Fruit fly (Drosophila melanogaster) whole organism, embryonic: Measurements from ENCODE around the gene Ubc6.

ENCODE experiments used
- Blimp-1 ChIP-seq: fragments of 200-800 bp; sonication (Bioruptor generic); optimal IDR thresholded peaks from 3 replicates; lab custom pipeline; 2018; ENCODE audit warnings: missing biosample characterization, missing genetic modification characterization, mild to moderate bottlenecking, moderate library complexity, missing genetic modification reagents
- CG12104 ChIP-seq: fragments of 200-800 bp; sonication (Bioruptor generic); optimal IDR thresholded peaks from 3 replicates; lab custom pipeline; 2016; ENCODE audit warnings: missing biosample characterization, missing genetic modification characterization
- CG1233 ChIP-seq: fragments of 200-800 bp; sonication (Bioruptor generic); optimal IDR thresholded peaks from 4 replicates; lab custom pipeline; 2018; ENCODE audit warnings: missing biosample characterization, mild to moderate bottlenecking, missing genetic modification characterization
- CG13424 ChIP-seq: fragments of 200-800 bp; sonication (Bioruptor generic); optimal IDR thresholded peaks from 2 replicates; lab custom pipeline; 2019; ENCODE audit warnings: missing biosample characterization, mild to moderate bottlenecking, missing genetic modification characterization, moderate library complexity
- CG13894 ChIP-seq: fragments of 200-800 bp; sonication (Bioruptor generic); optimal IDR thresholded peaks from 3 replicates; lab custom pipeline; 2018; ENCODE audit warnings: missing biosample characterization, mild to moderate bottlenecking, missing genetic modification characterization, moderate library complexity
- CG15011 ChIP-seq: fragments of 200-800 bp; sonication (Bioruptor generic); optimal IDR thresholded peaks from 3 replicates; lab custom pipeline; 2018; ENCODE audit warnings: missing biosample characterization, mild to moderate bottlenecking, missing genetic modification characterization
- CG15073 ChIP-seq: fragments of 200-800 bp; sonication (Bioruptor generic); optimal IDR thresholded peaks from 2 replicates; lab custom pipeline; 2016; ENCODE audit warnings: missing biosample characterization, missing genetic modification characterization
- CG15696 ChIP-seq: fragments of 200-800 bp; sonication (Bioruptor generic); optimal IDR thresholded peaks from 2 replicates; lab custom pipeline; 2019; ENCODE audit warnings: missing biosample characterization, mild to moderate bottlenecking, missing genetic modification characterization, moderate library complexity
- CG16779 ChIP-seq: fragments of 200-800 bp; sonication (Bioruptor generic); IDR thresholded peaks from 2 replicates; pipeline ENCODE4 v1.3.6; 2022; ENCODE audit warnings: missing biosample characterization, missing genetic modification characterization
- CG17802 ChIP-seq: fragments of 200-800 bp; sonication (Bioruptor generic); optimal IDR thresholded peaks from 2 replicates; lab custom pipeline; 2018; ENCODE audit warnings: missing biosample characterization, mild to moderate bottlenecking, missing genetic modification characterization, moderate library complexity
- CG34422 ChIP-seq: fragments of 200-800 bp; sonication (Bioruptor generic); IDR thresholded peaks from 3 replicates; pipeline ENCODE4 v1.3.6; 2022; ENCODE audit warnings: missing biosample characterization, missing genetic modification characterization
- CG3995 ChIP-seq: fragments of 200-800 bp; sonication (Bioruptor generic); optimal IDR thresholded peaks from 3 replicates; lab custom pipeline; 2016; ENCODE audit warnings: missing biosample characterization, missing genetic modification characterization
- CG4282 ChIP-seq: fragments of 200-800 bp; sonication (Bioruptor generic); optimal IDR thresholded peaks from 2 replicates; lab custom pipeline; 2016; ENCODE audit warnings: missing biosample characterization, missing genetic modification characterization
- CG7357 ChIP-seq: fragments of 200-800 bp; sonication (Bioruptor generic); IDR thresholded peaks from 3 replicates; pipeline ENCODE4 v1.3.6; 2022; ENCODE audit warnings: missing biosample characterization, missing genetic modification characterization
- CG8281 ChIP-seq: fragments of 200-800 bp; sonication (Bioruptor generic); optimal IDR thresholded peaks from 2 replicates; lab custom pipeline; 2018; ENCODE audit warnings: missing biosample characterization, mild to moderate bottlenecking, missing genetic modification characterization, moderate library complexity
- CG9215 ChIP-seq: fragments of 200-800 bp; sonication (Bioruptor generic); IDR thresholded peaks from 2 replicates; pipeline ENCODE4 v1.3.6; 2022; ENCODE audit warnings: missing biosample characterization, missing genetic modification characterization
- CG9609 ChIP-seq: fragments of 200-800 bp; sonication (Bioruptor generic); optimal IDR thresholded peaks from 3 replicates; lab custom pipeline; 2016; ENCODE audit warnings: missing biosample characterization, missing genetic modification characterization
- CoRest ChIP-seq: fragments of 200-800 bp; sonication (Bioruptor generic); optimal IDR thresholded peaks from 3 replicates; lab custom pipeline; 2018; ENCODE audit warnings: missing biosample characterization, mild to moderate bottlenecking, missing genetic modification characterization, moderate library complexity
- Drgx ChIP-seq: fragments of 200-800 bp; sonication (Bioruptor generic); IDR thresholded peaks from 2 replicates; pipeline ENCODE4 v1.3.6; 2022; ENCODE audit warnings: missing biosample characterization, missing genetic modification characterization
- E2f1 ChIP-seq: fragments of 200-800 bp; sonication (Bioruptor generic); IDR thresholded peaks from 2 replicates; pipeline ENCODE4 v1.3.6; 2022; ENCODE audit warnings: missing biosample characterization, missing genetic modification characterization
- Hsf ChIP-seq: fragments of 200-800 bp; sonication (Bioruptor generic); optimal IDR thresholded peaks from 3 replicates; lab custom pipeline; 2016; ENCODE audit warnings: missing biosample characterization, missing genetic modification characterization
- MESR4 ChIP-seq: fragments of 200-800 bp; sonication (Bioruptor generic); optimal IDR thresholded peaks from 2 replicates; lab custom pipeline; 2018; ENCODE audit warnings: missing biosample characterization, mild to moderate bottlenecking, missing genetic modification characterization, moderate library complexity
- MTF-1 ChIP-seq: fragments of 200-800 bp; sonication (Bioruptor generic); optimal IDR thresholded peaks from 2 replicates; lab custom pipeline; 2018; ENCODE audit warnings: missing biosample characterization, mild to moderate bottlenecking, missing genetic modification characterization, borderline replicate concordance
- Myb ChIP-seq: fragments of 200-800 bp; sonication (Bioruptor generic); optimal IDR thresholded peaks from 2 replicates; lab custom pipeline; 2016; ENCODE audit warnings: missing biosample characterization, missing genetic modification characterization
- NfI ChIP-seq: fragments of 200-800 bp; sonication (Bioruptor generic); optimal IDR thresholded peaks from 3 replicates; lab custom pipeline; 2018; ENCODE audit warnings: missing biosample characterization, mild to moderate bottlenecking, missing genetic modification characterization, moderate library complexity
- Opbp ChIP-seq: fragments of 200-800 bp; sonication (Bioruptor generic); IDR thresholded peaks from 3 replicates; pipeline ENCODE4 v1.3.6; 2022; ENCODE audit warnings: missing biosample characterization, missing genetic modification characterization; ENCODE audit not compliant: partially characterized antibody
- PHDP ChIP-seq: fragments of 200-800 bp; sonication (Bioruptor generic); optimal IDR thresholded peaks from 3 replicates; lab custom pipeline; 2018; ENCODE audit warnings: missing biosample characterization, mild to moderate bottlenecking, missing genetic modification characterization, moderate library complexity
- Xrp1 ChIP-seq: fragments of 200-800 bp; sonication (Bioruptor generic); IDR thresholded peaks from 2 replicates; pipeline ENCODE4 v1.3.6; 2022; ENCODE audit warnings: missing biosample characterization, missing genetic modification characterization
- bigmax ChIP-seq: fragments of 200-800 bp; sonication (Bioruptor generic); optimal IDR thresholded peaks from 2 replicates; lab custom pipeline; 2018; ENCODE audit warnings: missing biosample characterization, mild to moderate bottlenecking, missing genetic modification characterization
- btn ChIP-seq: fragments of 200-800 bp; sonication (Bioruptor generic); optimal IDR thresholded peaks from 2 replicates; lab custom pipeline; 2016; ENCODE audit warnings: missing biosample characterization, missing genetic modification characterization
- ci ChIP-seq: fragments of 200-800 bp; sonication (Bioruptor generic); IDR thresholded peaks from 3 replicates; pipeline ENCODE4 v1.3.6; 2022; ENCODE audit warnings: missing biosample characterization, missing genetic modification characterization
- croc ChIP-seq: fragments of 200-800 bp; sonication (Bioruptor generic); conservative IDR thresholded peaks from 3 replicates; pipeline ENCODE4 v1.3.6; 2022; ENCODE audit warnings: missing biosample characterization, missing genetic modification characterization
- dan ChIP-seq: fragments of 200-800 bp; sonication (Bioruptor generic); IDR thresholded peaks from 2 replicates; pipeline ENCODE4 v1.3.6; 2022; ENCODE audit warnings: missing biosample characterization, missing genetic modification characterization
- disco-r ChIP-seq: fragments of 200-800 bp; sonication (Bioruptor generic); optimal IDR thresholded peaks from 2 replicates; lab custom pipeline; 2016; ENCODE audit warnings: missing biosample characterization, missing genetic modification characterization
- esg ChIP-seq: fragments of 200-800 bp; sonication (Bioruptor generic); conservative IDR thresholded peaks from 2 replicates; pipeline ENCODE4 v1.3.6; 2022; ENCODE audit warnings: missing biosample characterization, missing genetic modification characterization
- ewg ChIP-seq: fragments of 200-800 bp; sonication (Bioruptor generic); optimal IDR thresholded peaks from 3 replicates; lab custom pipeline; 2017; ENCODE audit warnings: mild to moderate bottlenecking, missing biosample characterization, missing genetic modification reagents, missing genetic modification characterization
- eyg ChIP-seq: fragments of 200-800 bp; sonication (Bioruptor generic); optimal IDR thresholded peaks from 3 replicates; lab custom pipeline; 2016; ENCODE audit warnings: missing biosample characterization, missing genetic modification characterization
- fd96Cb ChIP-seq: fragments of 200-800 bp; sonication (Bioruptor generic); optimal IDR thresholded peaks from 2 replicates; lab custom pipeline; 2018; ENCODE audit warnings: missing biosample characterization, mild to moderate bottlenecking, missing genetic modification characterization, moderate library complexity
- fru ChIP-seq: fragments of >200 bp; optimal IDR thresholded peaks from 2 replicates; lab custom pipeline; 2017
- gce ChIP-seq: fragments of 200-800 bp; sonication (Bioruptor generic); IDR thresholded peaks from 3 replicates; pipeline ENCODE4 v1.3.6; 2022; ENCODE audit warnings: missing biosample characterization, missing genetic modification characterization
- hb ChIP-seq: fragments of 200-800 bp; sonication (Bioruptor generic); IDR thresholded peaks from 3 replicates; pipeline ENCODE4 v1.3.6; 2022; ENCODE audit warnings: missing biosample characterization, missing genetic modification characterization; ENCODE audit not compliant: partially characterized antibody
- ind ChIP-seq: fragments of 200-800 bp; sonication (Bioruptor generic); optimal IDR thresholded peaks from 3 replicates; lab custom pipeline; 2016; ENCODE audit warnings: missing biosample characterization, missing genetic modification characterization
- jigr1 ChIP-seq: fragments of 200-800 bp; sonication (Bioruptor generic); IDR thresholded peaks from 3 replicates; pipeline ENCODE4 v1.3.6; 2022; ENCODE audit warnings: missing biosample characterization, missing genetic modification characterization
- jumu ChIP-seq: fragments of 200-800 bp; sonication (Bioruptor generic); optimal IDR thresholded peaks from 3 replicates; lab custom pipeline; 2016; ENCODE audit warnings: missing biosample characterization, missing genetic modification characterization
- knrl ChIP-seq: fragments of 200-800 bp; sonication (Bioruptor generic); IDR thresholded peaks from 3 replicates; pipeline ENCODE4 v1.3.6; 2022; ENCODE audit warnings: missing biosample characterization, missing genetic modification characterization; ENCODE audit not compliant: partially characterized antibody
- pb ChIP-seq: fragments of 200-800 bp; sonication (Bioruptor generic); optimal IDR thresholded peaks from 3 replicates; lab custom pipeline; 2016; ENCODE audit warnings: missing biosample characterization, missing genetic modification characterization
- peb ChIP-seq: fragments of 200-800 bp; sonication (Bioruptor generic); IDR thresholded peaks from 2 replicates; pipeline ENCODE4 v1.3.6; 2022; ENCODE audit warnings: missing biosample characterization, missing genetic modification characterization
- so ChIP-seq: fragments of 200-800 bp; sonication (Bioruptor generic); IDR thresholded peaks from 3 replicates; pipeline ENCODE4 v1.3.6; 2022; ENCODE audit warnings: missing biosample characterization, missing genetic modification characterization
- trem ChIP-seq: fragments of 200-800 bp; optimal IDR thresholded peaks from 3 replicates; lab custom pipeline; 2019; ENCODE audit warnings: missing biosample characterization, mild to moderate bottlenecking, missing genetic modification characterization, moderate library complexity
- twi ChIP-seq: fragments of 200-800 bp; optimal IDR thresholded peaks from 2 replicates; lab custom pipeline; 2019; ENCODE audit warnings: missing biosample characterization, mild to moderate bottlenecking, missing genetic modification characterization, moderate library complexity
- wor ChIP-seq: fragments of 200-800 bp; sonication (Bioruptor generic); IDR thresholded peaks from 2 replicates; pipeline ENCODE4 v1.3.6; 2022; ENCODE audit warnings: missing biosample characterization, missing genetic modification characterization

Gene Ubc6

DNA sequence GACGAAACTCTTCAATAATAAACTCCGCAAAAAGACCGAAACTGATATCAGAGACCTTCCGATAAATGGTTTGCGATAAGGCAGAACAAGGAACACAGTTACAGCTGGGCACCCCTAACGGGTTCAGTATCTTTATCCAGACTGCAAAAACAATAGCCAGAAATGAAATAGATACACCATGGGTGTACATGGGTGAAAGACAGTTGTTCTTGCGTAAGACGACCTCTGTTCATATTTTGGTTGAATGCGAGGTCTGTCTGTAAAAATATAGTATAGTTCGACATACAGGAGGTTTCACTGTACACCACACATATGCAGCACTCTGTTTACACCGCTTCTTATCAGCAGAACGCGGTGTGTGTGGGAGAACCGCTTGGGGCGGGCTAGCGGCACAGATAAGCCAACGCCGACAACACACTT, 40.3 kb downstream of the Ubc6 start (continued):
- TF ChIP-seq twi (tag; lab: Kevin White, UChicago) (peak; percentile 72), esg (GFP tag; lab: Robert Waterston, UW) (peak; percentile 57), wor (GFP tag; lab: Robert Waterston, UW) (no peak), MTF-1 (peak; percentile 46), CG17802 (peak; percentile 15), Xrp1 (GFP tag; lab: Robert Waterston, UW) (peak; percentile 68), jumu (peak; percentile 60), ci (GFP tag; lab: Robert Waterston, UW) (peak; percentile 80), peb (peak; percentile 40; the same call in 1 of the 2 replicates), CG12104 (GFP tag; lab: Kevin White, UChicago) (peak; percentile 28), trem (tag; lab: Kevin White, UChicago) (no peak), Hsf (GFP tag; lab: Kevin White, UChicago) (peak; percentile 60), CG9609 (GFP tag; lab: Kevin White, UChicago) (peak; percentile 58), hb (GFP tag; lab: Robert Waterston, UW) (no peak), Drgx (GFP tag; lab: Robert Waterston, UW) (0 out of 2 replicates have a peak, but pooled peaks have one; percentile 24), CG7357 (GFP tag; lab: Robert Waterston, UW) (peak; percentile 55; the same call in 1 of the 3 replicates), croc (GFP tag; lab: Robert Waterston, UW) (no peak; the same call in 2 of the 3 replicates), knrl (GFP tag; lab: Robert Waterston, UW) (no peak), Myb (GFP tag; lab: Kevin White, UChicago) (peak; percentile 30), ind (GFP tag; lab: Kevin White, UChicago) (peak; percentile 72), jigr1 (GFP tag; lab: Robert Waterston, UW) (no peak), gce (GFP tag; lab: Robert Waterston, UW) (0 out of 3 replicates have a peak, but pooled peaks have one; percentile 25), Opbp (no peak), ewg (GFP tag; lab: Kevin White, UChicago) (no peak), disco-r (GFP tag; lab: Kevin White, UChicago) (peak; percentile 5), CG13894 (peak; percentile 66), CG16779 (GFP tag; lab: Robert Waterston, UW) (peak; percentile 11; the same call in 1 of the 2 replicates), CG9215 (GFP tag; lab: Robert Waterston, UW) (peak; percentile 72), CG34422 (peak; percentile 78; the same call in 2 of the 3 replicates), CG3995 (GFP tag; lab: Kevin White, UChicago) (peak; percentile 25), E2f1 (GFP tag; lab: Robert Waterston, UW) (peak; percentile 59), fru (lab: Kevin White, UChicago) (no peak), NfI (peak; percentile 61), so (peak; percentile 69; the same call in 1 of the 3 replicates), fd96Cb (tag; lab: Kevin White, UChicago) (peak; percentile 51), MESR4 (peak; percentile 4), CG15696 (tag; lab: Kevin White, UChicago) (peak; percentile 33), bigmax (no peak), CG1233 (GFP tag; lab: Kevin White, UChicago) (peak; percentile 47), CG15011 (no peak), CG8281 (no peak), CG4282 (no peak), dan (GFP tag; lab: Robert Waterston, UW) (no peak), CoRest (tag; lab: Kevin White, UChicago) (peak; percentile 45), CG15073 (GFP tag; lab: Kevin White, UChicago) (no peak), PHDP (tag; lab: Kevin White, UChicago) (peak; percentile 67), CG13424 (tag; lab: Kevin White, UChicago) (peak; percentile 65), pb (GFP tag; lab: Kevin White, UChicago) (peak; percentile 12), Blimp-1 (GFP tag; lab: Kevin White, UChicago) (peak; percentile 33), btn (GFP tag; lab: Kevin White, UChicago) (peak; percentile 27), eyg (GFP tag; lab: Kevin White, UChicago) (no peak)
